Fruit fly (Drosophila melanogaster) whole organism, embryonic: ENCODE data around the gene CG18542.

ENCODE experiments used
- Antp ChIP-seq: fragments of 200-800 bp; sonication (Bioruptor generic); optimal IDR thresholded peaks from 3 replicates; lab custom pipeline; 2016; ENCODE audit warnings: missing biosample characterization, missing genetic modification characterization
- Atf-2 ChIP-seq: fragments of 200-800 bp; sonication (Bioruptor generic); optimal IDR thresholded peaks from 2 replicates; lab custom pipeline; 2016; ENCODE audit warnings: missing biosample characterization, missing genetic modification characterization
- Atf3 ChIP-seq: fragments of 200-800 bp; sonication (Bioruptor generic); optimal IDR thresholded peaks from 3 replicates; lab custom pipeline; 2016; ENCODE audit warnings: missing biosample characterization, missing genetic modification characterization
- Bdp1 ChIP-seq: fragments of 200-800 bp; sonication (Bioruptor generic); optimal IDR thresholded peaks from 3 replicates; lab custom pipeline; 2016; ENCODE audit warnings: missing biosample characterization, missing genetic modification characterization
- Bgb ChIP-seq: fragments of 200-800 bp; sonication (Bioruptor generic); IDR thresholded peaks from 2 replicates; pipeline ENCODE4 v1.3.6; 2022; ENCODE audit warnings: missing biosample characterization, missing genetic modification characterization; ENCODE audit not compliant: partially characterized antibody
- CG1024 ChIP-seq: fragments of 200-800 bp; sonication (Bioruptor generic); IDR thresholded peaks from 2 replicates; pipeline ENCODE4 v1.3.6; 2022; ENCODE audit warnings: missing biosample characterization, missing genetic modification characterization
- CG12071 ChIP-seq: fragments of 200-800 bp; sonication (Bioruptor generic); optimal IDR thresholded peaks from 3 replicates; lab custom pipeline; 2018; ENCODE audit warnings: missing biosample characterization, mild to moderate bottlenecking, missing genetic modification characterization
- CG14014 ChIP-seq: fragments of 200-800 bp; sonication (Bioruptor generic); IDR thresholded peaks from 2 replicates; pipeline ENCODE4 v1.3.6; 2022; ENCODE audit warnings: missing biosample characterization, missing genetic modification characterization
- CG14667 ChIP-seq: fragments of 200-800 bp; sonication (Bioruptor generic); IDR thresholded peaks from 2 replicates; pipeline ENCODE4 v1.3.6; 2022; ENCODE audit warnings: missing biosample characterization, missing genetic modification characterization
- CG15011 ChIP-seq: fragments of 200-800 bp; sonication (Bioruptor generic); optimal IDR thresholded peaks from 3 replicates; lab custom pipeline; 2018; ENCODE audit warnings: missing biosample characterization, mild to moderate bottlenecking, missing genetic modification characterization
- CG16863 ChIP-seq: fragments of 200-800 bp; sonication (Bioruptor generic); optimal IDR thresholded peaks from 3 replicates; lab custom pipeline; 2016; ENCODE audit warnings: missing biosample characterization, missing genetic modification characterization
- CG17186 ChIP-seq: fragments of 200-800 bp; sonication (Bioruptor generic); optimal IDR thresholded peaks from 3 replicates; lab custom pipeline; 2017; ENCODE audit warnings: missing biosample characterization, missing genetic modification reagents, missing genetic modification characterization
- CG18764 ChIP-seq: fragments of 200-800 bp; sonication (Bioruptor generic); optimal IDR thresholded peaks from 3 replicates; lab custom pipeline; 2016; ENCODE audit warnings: missing biosample characterization, missing genetic modification characterization
- CG2116 ChIP-seq: fragments of 200-800 bp; sonication (Bioruptor generic); optimal IDR thresholded peaks from 3 replicates; lab custom pipeline; 2018; ENCODE audit warnings: missing biosample characterization, mild to moderate bottlenecking, missing genetic modification characterization
- CG2202 ChIP-seq: fragments of 200-800 bp; sonication (Bioruptor generic); optimal IDR thresholded peaks from 2 replicates; lab custom pipeline; 2018; ENCODE audit warnings: missing biosample characterization, mild to moderate bottlenecking, missing genetic modification characterization
- CG2712 ChIP-seq: fragments of 200-800 bp; optimal IDR thresholded peaks from 3 replicates; lab custom pipeline; 2019; ENCODE audit warnings: missing biosample characterization, mild to moderate bottlenecking, missing genetic modification characterization, moderate library complexity
- CG30403 ChIP-seq: fragments of 200-800 bp; sonication (Bioruptor generic); optimal IDR thresholded peaks from 3 replicates; lab custom pipeline; 2016; ENCODE audit warnings: missing biosample characterization, missing genetic modification characterization
- CG3065 ChIP-seq: fragments of 200-800 bp; sonication (Bioruptor generic); optimal IDR thresholded peaks from 2 replicates; lab custom pipeline; 2016; ENCODE audit warnings: missing biosample characterization, missing genetic modification characterization
- CG4854 ChIP-seq: fragments of 200-800 bp; sonication (Bioruptor generic); optimal IDR thresholded peaks from 2 replicates; lab custom pipeline; 2016; ENCODE audit warnings: missing biosample characterization, missing genetic modification characterization, inconsistent platforms
- CG6272 ChIP-seq: fragments of 200-800 bp; sonication (Bioruptor generic); IDR thresholded peaks from 2 replicates; pipeline ENCODE4 v1.3.6; 2022; ENCODE audit warnings: missing biosample characterization, missing genetic modification characterization
- CG7963 ChIP-seq: fragments of 200-800 bp; sonication (Bioruptor generic); IDR thresholded peaks from 3 replicates; pipeline ENCODE4 v1.3.6; 2022; ENCODE audit warnings: missing biosample characterization, missing genetic modification characterization; ENCODE audit not compliant: partially characterized antibody
- CG7987 ChIP-seq: fragments of 200-800 bp; sonication (Bioruptor generic); optimal IDR thresholded peaks from 2 replicates; lab custom pipeline; 2018; ENCODE audit warnings: missing biosample characterization, mild to moderate bottlenecking, missing genetic modification characterization, moderate library complexity
- CG8924 ChIP-seq: fragments of 200-800 bp; optimal IDR thresholded peaks from 3 replicates; lab custom pipeline; 2019; ENCODE audit warnings: missing biosample characterization, mild to moderate bottlenecking, missing genetic modification characterization, moderate library complexity
- Drgx ChIP-seq: fragments of 200-800 bp; sonication (Bioruptor generic); IDR thresholded peaks from 2 replicates; pipeline ENCODE4 v1.3.6; 2022; ENCODE audit warnings: missing biosample characterization, missing genetic modification characterization
- GATAe ChIP-seq: fragments of 200-800 bp; sonication (Bioruptor generic); conservative IDR thresholded peaks from 2 replicates; pipeline ENCODE4 v1.3.6; 2022; ENCODE audit warnings: missing biosample characterization, missing genetic modification characterization
- Gug ChIP-seq: fragments of 200-800 bp; sonication (Bioruptor generic); IDR thresholded peaks from 4 replicates; pipeline ENCODE4 v1.3.6; 2022; ENCODE audit warnings: missing biosample characterization, missing genetic modification characterization
- HLH4C ChIP-seq: fragments of 200-800 bp; sonication (Bioruptor generic); IDR thresholded peaks from 3 replicates; pipeline ENCODE4 v1.3.6; 2022; ENCODE audit warnings: missing biosample characterization, missing genetic modification characterization; ENCODE audit not compliant: partially characterized antibody
- Max ChIP-seq: fragments of 200-800 bp; sonication (Bioruptor generic); optimal IDR thresholded peaks from 2 replicates; lab custom pipeline; 2016; ENCODE audit warnings: missing biosample characterization, mild to moderate bottlenecking, missing genetic modification characterization
- NC2β ChIP-seq: fragments of 200-800 bp; sonication (Bioruptor generic); optimal IDR thresholded peaks from 2 replicates; lab custom pipeline; 2016; ENCODE audit warnings: missing biosample characterization, missing genetic modification characterization
- NFAT ChIP-seq: fragments of 200-800 bp; sonication (Bioruptor generic); IDR thresholded peaks from 2 replicates; pipeline ENCODE4 v1.3.6; 2022; ENCODE audit warnings: missing biosample characterization, missing genetic modification characterization
- Nf-YC ChIP-seq: fragments of 200-800 bp; optimal IDR thresholded peaks from 3 replicates; lab custom pipeline; 2019; ENCODE audit warnings: missing biosample characterization, mild to moderate bottlenecking, missing genetic modification characterization, moderate library complexity
- Sin3A ChIP-seq: fragments of >200 bp; optimal IDR thresholded peaks from 2 replicates; lab custom pipeline; 2018
- Stat92E ChIP-seq, 3 experiments: fragments of >200 bp in 2 of 3; fragments of 200-800 bp in 1 of 3; sonication (Bioruptor generic) in 1 of 3; optimal IDR thresholded peaks; 2 replicates each; lab custom pipeline; 2017 to 2019; ENCODE audit warnings: missing biosample characterization in 3 of 3, missing genetic modification characterization in 3 of 3, mild to moderate bottlenecking in 1 of 3, moderate library complexity in 1 of 3
- ac ChIP-seq: fragments of 200-800 bp; sonication (Bioruptor generic); optimal IDR thresholded peaks from 3 replicates; lab custom pipeline; 2017; ENCODE audit warnings: missing biosample characterization, mild to moderate bottlenecking, missing genetic modification characterization
- amos ChIP-seq: fragments of 200-800 bp; sonication (Bioruptor generic); IDR thresholded peaks from 2 replicates; pipeline ENCODE4 v1.3.6; 2022; ENCODE audit warnings: missing biosample characterization, missing genetic modification characterization; ENCODE audit not compliant: partially characterized antibody
- bcd ChIP-seq: fragments of 200-800 bp; sonication (Bioruptor generic); optimal IDR thresholded peaks from 2 replicates; lab custom pipeline; 2017; ENCODE audit warnings: missing biosample characterization, mild to moderate bottlenecking, missing genetic modification characterization
- cato ChIP-seq: fragments of 200-800 bp; sonication (Bioruptor generic); optimal IDR thresholded peaks from 2 replicates; lab custom pipeline; 2016; ENCODE audit warnings: missing biosample characterization, missing genetic modification characterization, borderline replicate concordance
- chif ChIP-seq, 2 experiments: fragments of 200-800 bp; sonication (Bioruptor generic); optimal IDR thresholded peaks; 3 replicates each; lab custom pipeline; 2016; ENCODE audit warnings: missing biosample characterization in 2 of 2, missing genetic modification characterization in 2 of 2
- crc ChIP-seq: fragments of 200-800 bp; sonication (Bioruptor generic); optimal IDR thresholded peaks from 2 replicates; lab custom pipeline; 2016; ENCODE audit warnings: missing biosample characterization, missing genetic modification characterization
- da ChIP-seq: fragments of 200-800 bp; sonication (Bioruptor generic); optimal IDR thresholded peaks from 2 replicates; lab custom pipeline; 2016; ENCODE audit warnings: missing biosample characterization, missing genetic modification characterization
- dmrt99B ChIP-seq: fragments of 200-800 bp; sonication (Bioruptor generic); optimal IDR thresholded peaks from 2 replicates; lab custom pipeline; 2018; ENCODE audit warnings: missing biosample characterization, mild to moderate bottlenecking, missing genetic modification characterization, moderate library complexity
- ftz-f1 ChIP-seq: fragments of 200-800 bp; sonication (Bioruptor generic); optimal IDR thresholded peaks from 2 replicates; lab custom pipeline; 2016; ENCODE audit warnings: missing biosample characterization, missing genetic modification characterization
- grau ChIP-seq: fragments of 200-800 bp; optimal IDR thresholded peaks from 3 replicates; lab custom pipeline; 2019; ENCODE audit warnings: missing biosample characterization, mild to moderate bottlenecking, missing genetic modification characterization, moderate library complexity
- ken ChIP-seq: fragments of 200-800 bp; sonication (Bioruptor generic); IDR thresholded peaks from 3 replicates; pipeline ENCODE4 v1.3.6; 2022; ENCODE audit warnings: missing biosample characterization, missing genetic modification characterization
- knrl ChIP-seq: fragments of 200-800 bp; sonication (Bioruptor generic); IDR thresholded peaks from 3 replicates; pipeline ENCODE4 v1.3.6; 2022; ENCODE audit warnings: missing biosample characterization, missing genetic modification characterization; ENCODE audit not compliant: partially characterized antibody
- lbe ChIP-seq: fragments of 200-800 bp; sonication (Bioruptor generic); optimal IDR thresholded peaks from 2 replicates; lab custom pipeline; 2016; ENCODE audit warnings: missing biosample characterization, mild to moderate bottlenecking, missing genetic modification characterization
- nerfin-2 ChIP-seq: fragments of 200-800 bp; sonication (Bioruptor generic); IDR thresholded peaks from 2 replicates; pipeline ENCODE4 v1.3.6; 2022; ENCODE audit warnings: missing biosample characterization, missing genetic modification characterization; ENCODE audit not compliant: partially characterized antibody
- odd ChIP-seq: fragments of 200-800 bp; sonication (Bioruptor generic); optimal IDR thresholded peaks from 2 replicates; lab custom pipeline; 2017; ENCODE audit warnings: missing biosample characterization, mild to moderate bottlenecking, missing genetic modification characterization
- sr ChIP-seq: fragments of 200-800 bp; sonication (Bioruptor generic); IDR thresholded peaks from 3 replicates; pipeline ENCODE4 v1.3.6; 2022; ENCODE audit warnings: missing biosample characterization, missing genetic modification characterization
- toy ChIP-seq: fragments of 200-800 bp; sonication (Bioruptor generic); IDR thresholded peaks from 2 replicates; pipeline ENCODE4 v1.3.6; 2022; ENCODE audit warnings: missing biosample characterization, missing genetic modification characterization
- trh ChIP-seq: fragments of 200-800 bp; sonication (Bioruptor generic); optimal IDR thresholded peaks from 2 replicates; lab custom pipeline; 2016; ENCODE audit warnings: missing biosample characterization, missing genetic modification characterization
- z ChIP-seq: fragments of 200-800 bp; sonication (Bioruptor generic); IDR thresholded peaks from 3 replicates; pipeline ENCODE4 v1.3.6; 2022; ENCODE audit warnings: missing biosample characterization, missing genetic modification characterization

The CG18542 gene

DNA sequence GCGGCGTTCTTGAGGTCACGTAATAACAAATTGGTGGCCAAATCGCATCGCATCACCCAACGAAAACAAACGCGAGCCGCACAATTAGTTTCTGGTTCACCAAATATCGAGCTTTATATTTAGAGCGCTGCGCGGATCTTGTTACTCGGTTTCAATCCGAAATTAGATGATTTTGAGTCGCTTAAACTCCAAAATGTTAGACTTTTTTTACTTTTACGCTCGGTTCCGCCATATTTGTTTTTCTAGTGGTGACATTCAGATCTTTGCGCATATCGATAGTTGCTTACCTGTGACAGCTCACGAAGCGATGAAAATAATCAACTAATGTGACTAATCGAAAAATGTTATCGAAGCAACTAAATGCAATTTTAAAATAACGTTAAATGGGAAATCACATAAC lies 48.2 kb upstream of the CG18542 start, which contains the start of gene Scm (continued):
- TF ChIP-seq CG16863 (no peak), bcd (GFP tag; lab: Kevin White, UChicago) (no peak), CG30403 (no peak), CG18764 (GFP tag; lab: Kevin White, UChicago) (no peak), GATAe (GFP tag; lab: Robert Waterston, UW) (no peak), Drgx (GFP tag; lab: Robert Waterston, UW) (no peak), NC2β (peak; percentile 3), Sin3A (lab: Kevin White, UChicago) (peak; percentile 15), knrl (GFP tag; lab: Robert Waterston, UW) (peak; percentile 88), CG6272 (0 out of 2 replicates have a peak, but pooled peaks have one; percentile 35), Nf-YC (peak; percentile 63), CG12071 (GFP tag; lab: Kevin White, UChicago) (no peak), Max (GFP tag; lab: Kevin White, UChicago) (no peak), CG8924 (tag; lab: Kevin White, UChicago) (peak; percentile 39), Bdp1 (GFP tag; lab: Kevin White, UChicago) (no peak), Stat92E (GFP tag; optimal IDR thresholded peaks at IDR 0.05; lab: Kevin White, UChicago) (peak in 1 of 3 experiments; percentile 11), grau (tag; lab: Kevin White, UChicago) (no peak), CG2712 (tag; lab: Kevin White, UChicago) (peak; percentile 47), sr (GFP tag; lab: Robert Waterston, UW) (no peak), lbe (GFP tag; lab: Kevin White, UChicago) (peak; percentile 41), nerfin-2 (GFP tag; lab: Robert Waterston, UW) (peak; percentile 80), trh (GFP tag; lab: Kevin White, UChicago) (no peak), CG15011 (GFP tag; lab: Kevin White, UChicago) (no peak), Atf3 (GFP tag; lab: Kevin White, UChicago) (no peak), NFAT (GFP tag; lab: Robert Waterston, UW) (no peak), CG7963 (GFP tag; lab: Robert Waterston, UW) (peak; percentile 93), chif (GFP tag; optimal IDR thresholded peaks at IDR 0.05; lab: Kevin White, UChicago) (no peak), CG2116 (GFP tag; lab: Kevin White, UChicago) (peak; percentile 96), odd (no peak), CG17186 (GFP tag; lab: Kevin White, UChicago) (peak; percentile 85), toy (GFP tag; lab: Robert Waterston, UW) (no peak), ftz-f1 (GFP tag; lab: Kevin White, UChicago) (peak; percentile 6), CG7987 (GFP tag; lab: Kevin White, UChicago) (peak; percentile 22), da (GFP tag; lab: Kevin White, UChicago) (no peak), HLH4C (GFP tag; lab: Robert Waterston, UW) (peak; percentile 87), Atf-2 (no peak), ac (GFP tag; lab: Kevin White, UChicago) (no peak), dmrt99B (tag; lab: Kevin White, UChicago) (no peak), CG3065 (peak; percentile 5), amos (peak; percentile 92), CG14014 (GFP tag; lab: Robert Waterston, UW) (0 out of 2 replicates have a peak, but pooled peaks have one; percentile 34), CG4854 (GFP tag; lab: Kevin White, UChicago) (peak; percentile 7), z (GFP tag; lab: Robert Waterston, UW) (no peak), Bgb (GFP tag; lab: Robert Waterston, UW) (peak; percentile 95), ken (GFP tag; lab: Robert Waterston, UW) (no peak), Gug (GFP tag; lab: Robert Waterston, UW) (no peak), CG1024 (GFP tag; lab: Robert Waterston, UW) (no peak), Antp (GFP tag; lab: Kevin White, UChicago) (no peak), cato (GFP tag; lab: Kevin White, UChicago) (no peak), crc (no peak), CG2202 (tag; lab: Kevin White, UChicago) (peak; percentile 2), CG14667 (no peak)
